Worm (Caenorhabditis elegans) whole organism, early embryonic: ENCODE results near the gene lbp-8.

ENCODE experiments used
- B0310.2 ChIP-seq: sonication (generic microtip); optimal IDR thresholded peaks from 2 replicates; lab custom pipeline; 2016; ENCODE audit warnings: mild to moderate bottlenecking, missing genetic modification characterization, missing compliant biosample characterization
- ama-1 ChIP-seq: fragments of 150-350 bp; optimal IDR thresholded peaks from 2 replicates; lab custom pipeline; 2014
- ceh-13 ChIP-seq: fragments of 200-800 bp; sonication (Bioruptor generic); optimal IDR thresholded peaks from 2 replicates; lab custom pipeline; 2018; ENCODE audit warnings: mild to moderate bottlenecking, missing genetic modification characterization, missing compliant biosample characterization
- ceh-36 ChIP-seq: sonication (generic microtip); optimal IDR thresholded peaks from 2 replicates; lab custom pipeline; 2016; ENCODE audit warnings: missing genetic modification characterization, inconsistent platforms, missing compliant biosample characterization
- ets-7 ChIP-seq: sonication (generic microtip); optimal IDR thresholded peaks from 2 replicates; lab custom pipeline; 2016; ENCODE audit warnings: missing genotype, missing genetic modification characterization, missing compliant biosample characterization
- flt-1 ChIP-seq: fragments of 200-800 bp; sonication (Bioruptor generic); IDR thresholded peaks from 2 replicates; pipeline ENCODE4 v1.3.6; 2022; ENCODE audit warnings: missing genetic modification characterization, missing compliant biosample characterization
- hnd-1 ChIP-seq: sonication (generic microtip); optimal IDR thresholded peaks from 2 replicates; lab custom pipeline; 2016; ENCODE audit warnings: missing genetic modification characterization, missing compliant biosample characterization
- tbx-11 ChIP-seq: fragments of 200-800 bp; sonication (Bioruptor generic); IDR thresholded peaks from 2 replicates; pipeline ENCODE4 v1.3.6; 2022; ENCODE audit warnings: missing genetic modification characterization, missing compliant biosample characterization
- tbx-37 ChIP-seq: fragments of 200-800 bp; sonication (Bioruptor generic); conservative IDR thresholded peaks from 2 replicates; pipeline ENCODE4 v1.3.6; 2022; ENCODE audit warnings: missing genetic modification reagents, missing genetic modification characterization, missing compliant biosample characterization
- tra-4 ChIP-seq: sonication (generic microtip); optimal IDR thresholded peaks from 2 replicates; lab custom pipeline; 2017; ENCODE audit warnings: missing genetic modification characterization, missing compliant biosample characterization

DNA sequence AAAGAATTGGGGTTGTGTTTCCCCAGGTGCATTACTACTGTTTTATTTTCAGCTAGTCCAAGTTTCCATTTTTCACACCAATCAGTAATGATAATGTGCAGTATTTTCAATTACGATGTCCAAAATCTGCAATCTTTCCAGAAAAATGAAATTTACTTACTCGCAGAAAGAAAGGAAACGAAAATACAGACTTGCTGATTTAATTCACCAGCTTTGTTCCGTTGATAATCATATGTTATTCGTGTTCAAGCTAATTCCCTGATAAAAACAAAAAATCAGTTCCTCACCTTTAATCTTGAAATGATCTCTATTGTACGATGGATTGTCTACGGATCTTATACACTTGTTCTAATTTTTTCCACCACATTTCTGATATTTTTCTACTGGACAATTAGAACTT is 33.3 kb downstream of the lbp-8 start, which contains the start of gene srxa-11:
- no peak for TF ChIP-seq ceh-13 (GFP tag; lab: Kevin White, UChicago)
- TF ChIP-seq ama-1 (lab: Kevin White, UChicago): no peak
- no peak for TF ChIP-seq tra-4
- TF ChIP-seq hnd-1 (tag; lab: Kevin White, UChicago): no peak
- no peak for TF ChIP-seq flt-1
- TF ChIP-seq ceh-36 (tag; lab: Kevin White, UChicago): no peak
- TF ChIP-seq ets-7: no peak
- TF ChIP-seq tbx-11 (GFP tag; lab: Robert Waterston, UW): no peak
- TF ChIP-seq tbx-37 (GFP tag; lab: Robert Waterston, UW): no peak
- TF ChIP-seq B0310.2 (tag; lab: Kevin White, UChicago): no peak
